Fruit fly (Drosophila melanogaster) whole organism, embryonic: Measurements from ENCODE around the gene cnir.
A peak's percentile ranks its signal among the peaks of the same experiment; 100 is the strongest.

ENCODE experiments used
- CG10147 ChIP-seq: fragments of 200-800 bp; sonication (Bioruptor generic); optimal IDR thresholded peaks from 2 replicates; lab custom pipeline; 2019; ENCODE audit warnings: missing biosample characterization, mild to moderate bottlenecking, missing genetic modification characterization, moderate library complexity
- CG10209 ChIP-seq: fragments of 200-800 bp; sonication (Bioruptor generic); optimal IDR thresholded peaks from 3 replicates; lab custom pipeline; 2017; ENCODE audit warnings: missing biosample characterization, mild to moderate bottlenecking, missing genetic modification characterization, missing genetic modification reagents
- CG10431 ChIP-seq: fragments of 200-800 bp; sonication (Bioruptor generic); optimal IDR thresholded peaks from 3 replicates; lab custom pipeline; 2018; ENCODE audit warnings: missing biosample characterization, mild to moderate bottlenecking, missing genetic modification characterization
- CG13424 ChIP-seq: fragments of 200-800 bp; sonication (Bioruptor generic); optimal IDR thresholded peaks from 2 replicates; lab custom pipeline; 2019; ENCODE audit warnings: missing biosample characterization, mild to moderate bottlenecking, missing genetic modification characterization, moderate library complexity
- CG15011 ChIP-seq: fragments of 200-800 bp; sonication (Bioruptor generic); optimal IDR thresholded peaks from 3 replicates; lab custom pipeline; 2018; ENCODE audit warnings: missing biosample characterization, mild to moderate bottlenecking, missing genetic modification characterization
- CG15073 ChIP-seq: fragments of 200-800 bp; sonication (Bioruptor generic); optimal IDR thresholded peaks from 2 replicates; lab custom pipeline; 2016; ENCODE audit warnings: missing biosample characterization, missing genetic modification characterization
- CG15269 ChIP-seq: fragments of 200-800 bp; sonication (Bioruptor generic); optimal IDR thresholded peaks from 2 replicates; lab custom pipeline; 2018; ENCODE audit warnings: missing biosample characterization, mild to moderate bottlenecking, missing genetic modification characterization, moderate library complexity
- CG1529 ChIP-seq: fragments of 200-800 bp; sonication (Bioruptor generic); optimal IDR thresholded peaks from 3 replicates; lab custom pipeline; 2018; ENCODE audit warnings: missing biosample characterization, missing genetic modification characterization
- CG18619 ChIP-seq: fragments of 200-800 bp; sonication (Bioruptor generic); optimal IDR thresholded peaks from 3 replicates; lab custom pipeline; 2017; ENCODE audit warnings: missing biosample characterization, mild to moderate bottlenecking, missing genetic modification characterization
- CG30020 ChIP-seq: fragments of 200-800 bp; optimal IDR thresholded peaks from 2 replicates; lab custom pipeline; 2019; ENCODE audit warnings: missing biosample characterization, mild to moderate bottlenecking, missing genetic modification characterization, moderate library complexity
- CG4282 ChIP-seq: fragments of 200-800 bp; sonication (Bioruptor generic); optimal IDR thresholded peaks from 2 replicates; lab custom pipeline; 2016; ENCODE audit warnings: missing biosample characterization, missing genetic modification characterization
- CG5245 ChIP-seq: fragments of 200-800 bp; sonication (Bioruptor generic); optimal IDR thresholded peaks from 3 replicates; lab custom pipeline; 2016; ENCODE audit warnings: missing biosample characterization, missing genetic modification characterization
- CG5953 ChIP-seq: fragments of 200-800 bp; sonication (Bioruptor generic); IDR thresholded peaks from 2 replicates; pipeline ENCODE4 v1.3.6; 2022; ENCODE audit warnings: missing biosample characterization, missing genetic modification characterization
- CG6175 ChIP-seq: fragments of 200-800 bp; sonication (Bioruptor generic); IDR thresholded peaks from 3 replicates; pipeline ENCODE4 v1.3.6; 2022; ENCODE audit warnings: missing biosample characterization, missing genetic modification characterization
- CG6854 ChIP-seq: fragments of 200-800 bp; sonication (Bioruptor generic); optimal IDR thresholded peaks from 3 replicates; lab custom pipeline; 2017; ENCODE audit warnings: missing biosample characterization, mild to moderate bottlenecking, missing genetic modification characterization
- CG7786 ChIP-seq: fragments of 200-800 bp; sonication (Bioruptor generic); optimal IDR thresholded peaks from 2 replicates; lab custom pipeline; 2016; ENCODE audit warnings: missing biosample characterization, missing genetic modification characterization
- CG9215 ChIP-seq: fragments of 200-800 bp; sonication (Bioruptor generic); IDR thresholded peaks from 2 replicates; pipeline ENCODE4 v1.3.6; 2022; ENCODE audit warnings: missing biosample characterization, missing genetic modification characterization
- CG9609 ChIP-seq: fragments of 200-800 bp; sonication (Bioruptor generic); optimal IDR thresholded peaks from 3 replicates; lab custom pipeline; 2016; ENCODE audit warnings: missing biosample characterization, missing genetic modification characterization
- Drgx ChIP-seq: fragments of 200-800 bp; sonication (Bioruptor generic); IDR thresholded peaks from 2 replicates; pipeline ENCODE4 v1.3.6; 2022; ENCODE audit warnings: missing biosample characterization, missing genetic modification characterization
- E2f1 ChIP-seq: fragments of 200-800 bp; sonication (Bioruptor generic); IDR thresholded peaks from 2 replicates; pipeline ENCODE4 v1.3.6; 2022; ENCODE audit warnings: missing biosample characterization, missing genetic modification characterization
- Gsc ChIP-seq: fragments of 200-800 bp; sonication (Bioruptor generic); IDR thresholded peaks from 2 replicates; pipeline ENCODE4 v1.3.6; 2022; ENCODE audit warnings: missing biosample characterization, missing genetic modification characterization
- HLHmδ ChIP-seq: fragments of 200-800 bp; sonication (Bioruptor generic); optimal IDR thresholded peaks from 2 replicates; lab custom pipeline; 2018; ENCODE audit warnings: missing biosample characterization, mild to moderate bottlenecking, missing genetic modification characterization, moderate library complexity
- Med ChIP-seq: fragments of 200-800 bp; sonication (Bioruptor generic); peaks from one replicate; lab custom pipeline; 2016; ENCODE audit warnings: missing biosample characterization, missing genetic modification characterization, mild to moderate bottlenecking, inconsistent platforms, moderate library complexity
- Myb ChIP-seq: fragments of 200-800 bp; sonication (Bioruptor generic); optimal IDR thresholded peaks from 2 replicates; lab custom pipeline; 2016; ENCODE audit warnings: missing biosample characterization, missing genetic modification characterization
- NC2α ChIP-seq: fragments of 200-800 bp; sonication (Bioruptor generic); optimal IDR thresholded peaks from 2 replicates; lab custom pipeline; 2016; ENCODE audit warnings: missing biosample characterization, missing genetic modification characterization
- Opbp ChIP-seq: fragments of 200-800 bp; sonication (Bioruptor generic); IDR thresholded peaks from 3 replicates; pipeline ENCODE4 v1.3.6; 2022; ENCODE audit warnings: missing biosample characterization, missing genetic modification characterization; ENCODE audit not compliant: partially characterized antibody
- Rx ChIP-seq: fragments of 200-800 bp; sonication (Bioruptor generic); IDR thresholded peaks from 2 replicates; pipeline ENCODE4 v1.3.6; 2022; ENCODE audit warnings: missing biosample characterization, missing genetic modification characterization
- Sin3A ChIP-seq: fragments of >200 bp; optimal IDR thresholded peaks from 2 replicates; lab custom pipeline; 2018
- Ssrp ChIP-seq: fragments of 200-800 bp; sonication (Bioruptor generic); optimal IDR thresholded peaks from 2 replicates; lab custom pipeline; 2018; ENCODE audit warnings: missing biosample characterization, mild to moderate bottlenecking, missing genetic modification characterization, moderate library complexity
- Tbp ChIP-seq: fragments of >200 bp; optimal IDR thresholded peaks from 2 replicates; lab custom pipeline; 2018; ENCODE audit warnings: missing biosample characterization, missing genetic modification characterization
- bowl ChIP-seq: fragments of 200-800 bp; sonication (Bioruptor generic); IDR thresholded peaks from 2 replicates; pipeline ENCODE4 v1.3.6; 2022; ENCODE audit warnings: missing biosample characterization, missing genetic modification characterization
- chn ChIP-seq: fragments of 200-800 bp; sonication (Bioruptor generic); optimal IDR thresholded peaks from 2 replicates; lab custom pipeline; 2016; ENCODE audit warnings: missing biosample characterization, missing genetic modification characterization
- dmrt11E ChIP-seq: fragments of 200-800 bp; sonication (Bioruptor generic); optimal IDR thresholded peaks from 3 replicates; lab custom pipeline; 2018; ENCODE audit warnings: missing biosample characterization, mild to moderate bottlenecking, missing genetic modification characterization, moderate library complexity
- gsb ChIP-seq: fragments of 200-800 bp; sonication (Bioruptor generic); IDR thresholded peaks from 2 replicates; pipeline ENCODE4 v1.3.6; 2022; ENCODE audit warnings: missing biosample characterization, missing genetic modification characterization
- hb ChIP-seq: fragments of 200-800 bp; sonication (Bioruptor generic); IDR thresholded peaks from 3 replicates; pipeline ENCODE4 v1.3.6; 2022; ENCODE audit warnings: missing biosample characterization, missing genetic modification characterization; ENCODE audit not compliant: partially characterized antibody
- ind ChIP-seq: fragments of 200-800 bp; sonication (Bioruptor generic); optimal IDR thresholded peaks from 3 replicates; lab custom pipeline; 2016; ENCODE audit warnings: missing biosample characterization, missing genetic modification characterization
- kni ChIP-seq: fragments of 200-800 bp; sonication (Bioruptor generic); optimal IDR thresholded peaks from 3 replicates; lab custom pipeline; 2017; ENCODE audit warnings: mild to moderate bottlenecking, missing biosample characterization, missing genetic modification reagents, missing genetic modification characterization
- lab ChIP-seq: fragments of 200-800 bp; sonication (Bioruptor generic); optimal IDR thresholded peaks from 3 replicates; lab custom pipeline; 2017; ENCODE audit warnings: missing biosample characterization, missing genetic modification characterization, mild to moderate bottlenecking, moderate library complexity, missing genetic modification reagents
- mirr ChIP-seq: fragments of 200-800 bp; sonication (Bioruptor generic); optimal IDR thresholded peaks from 3 replicates; lab custom pipeline; 2018; ENCODE audit warnings: missing biosample characterization, mild to moderate bottlenecking, missing genetic modification characterization
- org-1 ChIP-seq: fragments of 200-800 bp; sonication (Bioruptor generic); optimal IDR thresholded peaks from 2 replicates; lab custom pipeline; 2017; ENCODE audit warnings: missing biosample characterization, missing genetic modification characterization
- pfk ChIP-seq: fragments of 200-800 bp; sonication (Bioruptor generic); optimal IDR thresholded peaks from 2 replicates; lab custom pipeline; 2018; ENCODE audit warnings: missing biosample characterization, mild to moderate bottlenecking, missing genetic modification characterization, moderate library complexity
- pnt ChIP-seq: fragments of 200-800 bp; sonication (Bioruptor generic); optimal IDR thresholded peaks from 3 replicates; lab custom pipeline; 2016; ENCODE audit warnings: missing biosample characterization, missing genetic modification characterization
- psq ChIP-seq: fragments of 200-800 bp; sonication (Bioruptor generic); optimal IDR thresholded peaks from 2 replicates; lab custom pipeline; 2017; ENCODE audit warnings: missing biosample characterization, missing genetic modification characterization
- schlank ChIP-seq: fragments of 200-800 bp; sonication (Bioruptor generic); optimal IDR thresholded peaks from 2 replicates; lab custom pipeline; 2018; ENCODE audit warnings: missing biosample characterization, mild to moderate bottlenecking, missing genetic modification characterization
- scrt ChIP-seq: fragments of 200-800 bp; sonication (Bioruptor generic); optimal IDR thresholded peaks from 2 replicates; lab custom pipeline; 2018; ENCODE audit warnings: missing biosample characterization, mild to moderate bottlenecking, missing genetic modification characterization, moderate library complexity
- sens ChIP-seq: fragments of 200-800 bp; sonication (Bioruptor generic); peaks from one replicate; lab custom pipeline; 2016; ENCODE audit warnings: missing biosample characterization, missing genetic modification characterization
- sr ChIP-seq: fragments of 200-800 bp; sonication (Bioruptor generic); IDR thresholded peaks from 3 replicates; pipeline ENCODE4 v1.3.6; 2022; ENCODE audit warnings: missing biosample characterization, missing genetic modification characterization
- stwl ChIP-seq: fragments of 200-800 bp; sonication (Bioruptor generic); optimal IDR thresholded peaks from 3 replicates; lab custom pipeline; 2018; ENCODE audit warnings: missing biosample characterization, mild to moderate bottlenecking, missing genetic modification characterization, moderate library complexity
- trem ChIP-seq: fragments of 200-800 bp; optimal IDR thresholded peaks from 3 replicates; lab custom pipeline; 2019; ENCODE audit warnings: missing biosample characterization, mild to moderate bottlenecking, missing genetic modification characterization, moderate library complexity
- vnd ChIP-seq: fragments of 200-800 bp; sonication (Bioruptor generic); IDR thresholded peaks from 3 replicates; pipeline ENCODE4 v1.3.6; 2022; ENCODE audit warnings: missing biosample characterization, missing genetic modification characterization; ENCODE audit not compliant: partially characterized antibody
- zfh2 ChIP-seq: fragments of 200-800 bp; sonication (Bioruptor generic); optimal IDR thresholded peaks from 2 replicates; lab custom pipeline; 2016; ENCODE audit warnings: missing biosample characterization, missing genetic modification characterization

Gene cnir

DNA sequence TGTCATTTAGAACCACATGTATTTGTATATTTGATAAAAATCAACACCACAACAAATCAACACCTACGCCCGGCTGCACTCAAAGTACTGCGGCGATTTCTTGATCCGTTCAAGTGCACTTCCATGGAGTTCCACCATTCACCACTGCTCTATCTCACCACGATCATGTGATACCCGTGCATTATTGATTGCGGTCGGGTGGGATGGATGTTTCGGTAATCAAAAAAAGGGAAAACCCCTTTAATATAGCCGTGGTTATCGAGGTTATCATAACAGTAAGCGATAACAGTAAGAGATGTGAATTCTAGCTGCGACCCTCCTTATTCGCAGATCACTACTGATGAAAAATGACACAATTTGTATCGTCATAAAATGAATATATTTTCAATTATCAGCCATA lies 21.4 kb downstream of the cnir start, which contains the start of the genes CG17224 and CG17264:
Gene CG17224, minus strand, starts transcription at position 97 of the 400 bp plus-strand sequence.
Gene CG17264, plus strand, starts transcription at position 297 of the 400 bp plus-strand sequence.
- no peak for TF ChIP-seq CG15073 (GFP tag; lab: Kevin White, UChicago)
- peak; percentile 73 for TF ChIP-seq sens
- peak; percentile 3 for TF ChIP-seq Med (GFP tag; lab: Kevin White, UChicago)
- TF ChIP-seq trem (tag; lab: Kevin White, UChicago) = peak; percentile 20
- TF ChIP-seq CG5245 (GFP tag; lab: Kevin White, UChicago) = no peak
- peak; percentile 37 for TF ChIP-seq stwl
- TF ChIP-seq HLHmδ (GFP tag; lab: Kevin White, UChicago) = peak; percentile 52
- TF ChIP-seq sr = peak; percentile 45; the same call in 1 of the 3 replicates
- TF ChIP-seq kni (GFP tag; lab: Kevin White, UChicago) = no peak
- peak; percentile 86 for TF ChIP-seq pfk (GFP tag; lab: Kevin White, UChicago)

DNA sequence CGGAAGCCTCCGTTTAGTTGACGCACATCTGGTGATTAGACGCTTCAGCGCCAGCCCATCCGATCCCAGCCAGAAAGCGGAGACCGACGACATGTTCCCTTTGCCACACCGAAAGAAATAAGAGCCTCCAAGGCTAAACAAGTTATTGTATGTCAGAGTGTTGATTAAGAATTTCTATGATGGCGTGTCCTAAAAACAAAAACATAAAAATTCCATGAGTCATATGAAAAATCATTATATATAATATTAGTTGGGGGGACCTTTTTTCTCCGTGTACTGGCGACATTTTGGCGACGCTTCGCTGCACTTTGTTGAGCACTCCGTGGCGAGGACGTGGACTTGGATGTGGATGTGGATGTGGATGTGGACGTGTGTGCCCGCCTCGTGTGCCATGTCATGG lies 26.8 kb downstream of the cnir start:
- TF ChIP-seq chn (no peak), E2f1 (GFP tag; lab: Robert Waterston, UW) (no peak), Ssrp (tag; lab: Kevin White, UChicago) (peak; percentile 35), CG15269 (tag; lab: Kevin White, UChicago) (no peak), CG13424 (tag; lab: Kevin White, UChicago) (peak; percentile 28), bowl (GFP tag; lab: Robert Waterston, UW) (no peak), Sin3A (no peak), psq (no peak), org-1 (GFP tag; lab: Kevin White, UChicago) (no peak), CG15011 (GFP tag; lab: Kevin White, UChicago) (no peak), CG15073 (GFP tag; lab: Kevin White, UChicago) (no peak), gsb (no peak), CG10209 (GFP tag; lab: Kevin White, UChicago) (peak; percentile 22), Myb (GFP tag; lab: Kevin White, UChicago) (no peak), CG30020 (tag; lab: Kevin White, UChicago) (no peak), Opbp (GFP tag; lab: Robert Waterston, UW) (no peak), mirr (GFP tag; lab: Kevin White, UChicago) (no peak), Rx (GFP tag; lab: Robert Waterston, UW) (no peak), zfh2 (GFP tag; lab: Kevin White, UChicago) (no peak), CG10431 (no peak), CG6854 (GFP tag; lab: Kevin White, UChicago) (no peak), dmrt11E (tag; lab: Kevin White, UChicago) (peak; percentile 49), pnt (no peak), CG7786 (GFP tag; lab: Kevin White, UChicago) (no peak), CG18619 (GFP tag; lab: Kevin White, UChicago) (no peak), CG5953 (GFP tag; lab: Robert Waterston, UW) (no peak), ind (peak; percentile 29), Gsc (GFP tag; lab: Robert Waterston, UW) (no peak), CG10147 (GFP tag; lab: Kevin White, UChicago) (no peak), NC2α (no peak), CG4282 (GFP tag; lab: Kevin White, UChicago) (no peak), CG6175 (GFP tag; lab: Robert Waterston, UW) (no peak), schlank (tag; lab: Kevin White, UChicago) (no peak), hb (GFP tag; lab: Robert Waterston, UW) (no peak), vnd (GFP tag; lab: Robert Waterston, UW) (no peak), CG9609 (GFP tag; lab: Kevin White, UChicago) (no peak), CG1529 (GFP tag; lab: Kevin White, UChicago) (peak; percentile 6), CG9215 (GFP tag; lab: Robert Waterston, UW) (no peak), scrt (no peak), Drgx (GFP tag; lab: Robert Waterston, UW) (peak; percentile 76), lab (no peak), Tbp (GFP tag; lab: Kevin White, UChicago) (no peak)
